Fruit fly (Drosophila melanogaster) whole organism, embryonic: ENCODE measurements around the gene CG34305.

Experiments
- Antp ChIP-seq: fragments of 200-800 bp; sonication (Bioruptor generic); optimal IDR thresholded peaks from 3 replicates; lab custom pipeline; 2016; ENCODE audit warnings: missing biosample characterization, missing genetic modification characterization
- Atf3 ChIP-seq: fragments of 200-800 bp; sonication (Bioruptor generic); optimal IDR thresholded peaks from 3 replicates; lab custom pipeline; 2016; ENCODE audit warnings: missing biosample characterization, missing genetic modification characterization
- C15 ChIP-seq: fragments of 200-800 bp; sonication (Bioruptor generic); IDR thresholded peaks from 3 replicates; pipeline ENCODE4 v1.3.6; 2022; ENCODE audit warnings: missing biosample characterization, missing genetic modification characterization
- CG1024 ChIP-seq: fragments of 200-800 bp; sonication (Bioruptor generic); IDR thresholded peaks from 2 replicates; pipeline ENCODE4 v1.3.6; 2022; ENCODE audit warnings: missing biosample characterization, missing genetic modification characterization
- CG10959 ChIP-seq: fragments of 200-800 bp; sonication (Bioruptor generic); IDR thresholded peaks from 2 replicates; pipeline ENCODE4 v1.3.6; 2022; ENCODE audit warnings: missing biosample characterization, missing genetic modification characterization
- CG11247 ChIP-seq: fragments of 200-800 bp; sonication (Bioruptor generic); IDR thresholded peaks from 2 replicates; pipeline ENCODE4 v1.3.6; 2022; ENCODE audit warnings: missing biosample characterization, missing genetic modification characterization
- CG12299 ChIP-seq: fragments of 200-800 bp; sonication (Bioruptor generic); optimal IDR thresholded peaks from 2 replicates; lab custom pipeline; 2018; ENCODE audit warnings: missing biosample characterization, mild to moderate bottlenecking, missing genetic modification characterization
- CG14014 ChIP-seq: fragments of 200-800 bp; sonication (Bioruptor generic); IDR thresholded peaks from 2 replicates; pipeline ENCODE4 v1.3.6; 2022; ENCODE audit warnings: missing biosample characterization, missing genetic modification characterization
- CG15073 ChIP-seq: fragments of 200-800 bp; sonication (Bioruptor generic); optimal IDR thresholded peaks from 2 replicates; lab custom pipeline; 2016; ENCODE audit warnings: missing biosample characterization, missing genetic modification characterization
- CG15269 ChIP-seq: fragments of 200-800 bp; sonication (Bioruptor generic); optimal IDR thresholded peaks from 2 replicates; lab custom pipeline; 2018; ENCODE audit warnings: missing biosample characterization, mild to moderate bottlenecking, missing genetic modification characterization, moderate library complexity
- CG17186 ChIP-seq: fragments of 200-800 bp; sonication (Bioruptor generic); optimal IDR thresholded peaks from 3 replicates; lab custom pipeline; 2017; ENCODE audit warnings: missing biosample characterization, missing genetic modification reagents, missing genetic modification characterization
- CG17829 ChIP-seq: fragments of 200-800 bp; optimal IDR thresholded peaks from 2 replicates; lab custom pipeline; 2019; ENCODE audit warnings: missing biosample characterization, mild to moderate bottlenecking, missing genetic modification characterization, moderate library complexity
- CG1792 ChIP-seq: fragments of 200-800 bp; sonication (Bioruptor generic); optimal IDR thresholded peaks from 2 replicates; lab custom pipeline; 2016; ENCODE audit warnings: missing biosample characterization, missing genetic modification characterization
- CG2120 ChIP-seq: fragments of 200-800 bp; sonication (Bioruptor generic); optimal IDR thresholded peaks from 3 replicates; lab custom pipeline; 2016; ENCODE audit warnings: missing biosample characterization, missing genetic modification characterization
- CG31365 ChIP-seq: fragments of 200-800 bp; sonication (Bioruptor generic); optimal IDR thresholded peaks from 2 replicates; lab custom pipeline; 2018; ENCODE audit warnings: missing biosample characterization, mild to moderate bottlenecking, missing genetic modification characterization
- CG32532 ChIP-seq: fragments of 200-800 bp; sonication (Bioruptor generic); IDR thresholded peaks from 2 replicates; pipeline ENCODE4 v1.3.6; 2022; ENCODE audit warnings: missing biosample characterization, missing genetic modification characterization
- CG34422 ChIP-seq: fragments of 200-800 bp; sonication (Bioruptor generic); IDR thresholded peaks from 3 replicates; pipeline ENCODE4 v1.3.6; 2022; ENCODE audit warnings: missing biosample characterization, missing genetic modification characterization
- CG42726 ChIP-seq: fragments of 200-800 bp; sonication (Bioruptor generic); IDR thresholded peaks from 2 replicates; pipeline ENCODE4 v1.3.6; 2022; ENCODE audit warnings: missing biosample characterization, missing genetic modification characterization; ENCODE audit not compliant: partially characterized antibody
- CG4820 ChIP-seq: fragments of 200-800 bp; sonication (Bioruptor generic); optimal IDR thresholded peaks from 3 replicates; lab custom pipeline; 2016; ENCODE audit warnings: missing biosample characterization, missing genetic modification characterization
- CG5953 ChIP-seq: fragments of 200-800 bp; sonication (Bioruptor generic); IDR thresholded peaks from 2 replicates; pipeline ENCODE4 v1.3.6; 2022; ENCODE audit warnings: missing biosample characterization, missing genetic modification characterization
- CG6683 ChIP-seq: fragments of 200-800 bp; sonication (Bioruptor generic); optimal IDR thresholded peaks from 2 replicates; lab custom pipeline; 2017; ENCODE audit warnings: missing biosample characterization, mild to moderate bottlenecking, missing genetic modification characterization, missing genetic modification reagents
- CG7987 ChIP-seq: fragments of 200-800 bp; sonication (Bioruptor generic); optimal IDR thresholded peaks from 2 replicates; lab custom pipeline; 2018; ENCODE audit warnings: missing biosample characterization, mild to moderate bottlenecking, missing genetic modification characterization, moderate library complexity
- CG9727 ChIP-seq: fragments of 200-800 bp; sonication (Bioruptor generic); optimal IDR thresholded peaks from 3 replicates; lab custom pipeline; 2017; ENCODE audit warnings: missing biosample characterization, mild to moderate bottlenecking, missing genetic modification characterization
- Deaf1 ChIP-seq: fragments of 200-800 bp; optimal IDR thresholded peaks from 3 replicates; lab custom pipeline; 2019; ENCODE audit warnings: missing biosample characterization, mild to moderate bottlenecking, missing genetic modification characterization, moderate library complexity
- Dll ChIP-seq: fragments of 200-800 bp; sonication (Bioruptor generic); IDR thresholded peaks from 4 replicates; pipeline ENCODE4 v1.3.6; 2022; ENCODE audit warnings: missing biosample characterization, missing genetic modification characterization; ENCODE audit not compliant: partially characterized antibody
- Drgx ChIP-seq: fragments of 200-800 bp; sonication (Bioruptor generic); IDR thresholded peaks from 2 replicates; pipeline ENCODE4 v1.3.6; 2022; ENCODE audit warnings: missing biosample characterization, missing genetic modification characterization
- ERR ChIP-seq: fragments of 200-800 bp; sonication (Bioruptor generic); optimal IDR thresholded peaks from 2 replicates; lab custom pipeline; 2016; ENCODE audit warnings: missing biosample characterization, missing genetic modification characterization
- Hr78 ChIP-seq, 2 experiments: fragments of 200-800 bp in 1 of 2; fragments of >200 bp in 1 of 2; sonication (Bioruptor generic) in 1 of 2; optimal IDR thresholded peaks; 2 replicates each; lab custom pipeline; 2017 to 2019; ENCODE audit warnings: missing biosample characterization in 2 of 2, missing genetic modification characterization in 2 of 2, mild to moderate bottlenecking in 1 of 2, moderate library complexity in 1 of 2
- MESR4 ChIP-seq: fragments of 200-800 bp; sonication (Bioruptor generic); optimal IDR thresholded peaks from 2 replicates; lab custom pipeline; 2018; ENCODE audit warnings: missing biosample characterization, mild to moderate bottlenecking, missing genetic modification characterization, moderate library complexity
- NC2α ChIP-seq: fragments of 200-800 bp; sonication (Bioruptor generic); optimal IDR thresholded peaks from 2 replicates; lab custom pipeline; 2016; ENCODE audit warnings: missing biosample characterization, missing genetic modification characterization
- Nf-YC ChIP-seq: fragments of 200-800 bp; optimal IDR thresholded peaks from 3 replicates; lab custom pipeline; 2019; ENCODE audit warnings: missing biosample characterization, mild to moderate bottlenecking, missing genetic modification characterization, moderate library complexity
- Ravus ChIP-seq: fragments of 200-800 bp; sonication (Bioruptor generic); IDR thresholded peaks from 2 replicates; pipeline ENCODE4 v1.3.6; 2022; ENCODE audit warnings: missing biosample characterization, missing genetic modification characterization
- Spps ChIP-seq: fragments of 200-800 bp; sonication (Bioruptor generic); optimal IDR thresholded peaks from 2 replicates; lab custom pipeline; 2018; ENCODE audit warnings: missing biosample characterization, mild to moderate bottlenecking, missing genetic modification characterization
- Sry-β ChIP-seq: fragments of 200-800 bp; sonication (Bioruptor generic); optimal IDR thresholded peaks from 2 replicates; lab custom pipeline; 2018; ENCODE audit warnings: missing biosample characterization, mild to moderate bottlenecking, missing genetic modification characterization, moderate library complexity
- TFAM ChIP-seq: fragments of 200-800 bp; sonication (Bioruptor generic); optimal IDR thresholded peaks from 2 replicates; lab custom pipeline; 2017; ENCODE audit warnings: missing biosample characterization, missing genetic modification characterization, inconsistent platforms
- ac ChIP-seq: fragments of 200-800 bp; sonication (Bioruptor generic); optimal IDR thresholded peaks from 3 replicates; lab custom pipeline; 2017; ENCODE audit warnings: missing biosample characterization, mild to moderate bottlenecking, missing genetic modification characterization
- az2 ChIP-seq: fragments of 200-800 bp; sonication (Bioruptor generic); optimal IDR thresholded peaks from 3 replicates; lab custom pipeline; 2016; ENCODE audit warnings: missing biosample characterization, missing genetic modification characterization
- bcd ChIP-seq: fragments of 200-800 bp; sonication (Bioruptor generic); optimal IDR thresholded peaks from 2 replicates; lab custom pipeline; 2017; ENCODE audit warnings: missing biosample characterization, mild to moderate bottlenecking, missing genetic modification characterization
- bigmax ChIP-seq: fragments of 200-800 bp; sonication (Bioruptor generic); optimal IDR thresholded peaks from 2 replicates; lab custom pipeline; 2018; ENCODE audit warnings: missing biosample characterization, mild to moderate bottlenecking, missing genetic modification characterization
- eyg ChIP-seq: fragments of 200-800 bp; sonication (Bioruptor generic); optimal IDR thresholded peaks from 3 replicates; lab custom pipeline; 2016; ENCODE audit warnings: missing biosample characterization, missing genetic modification characterization
- fru ChIP-seq: fragments of >200 bp; optimal IDR thresholded peaks from 2 replicates; lab custom pipeline; 2017
- gfzf ChIP-seq: fragments of 200-800 bp; sonication (Bioruptor generic); optimal IDR thresholded peaks from 2 replicates; lab custom pipeline; 2016; ENCODE audit warnings: missing biosample characterization, mild to moderate bottlenecking, missing genetic modification characterization, moderate library complexity
- insv ChIP-seq, 2 experiments: fragments of 200-800 bp; sonication (Bioruptor generic); optimal IDR thresholded peaks; 3 replicates each; lab custom pipeline; 2016 to 2018; ENCODE audit warnings: missing biosample characterization in 2 of 2, missing genetic modification characterization in 2 of 2
- kah ChIP-seq: fragments of 200-800 bp; sonication (Bioruptor generic); optimal IDR thresholded peaks from 2 replicates; lab custom pipeline; 2018; ENCODE audit warnings: missing biosample characterization, mild to moderate bottlenecking, missing genetic modification characterization
- mirr ChIP-seq: fragments of 200-800 bp; sonication (Bioruptor generic); optimal IDR thresholded peaks from 3 replicates; lab custom pipeline; 2018; ENCODE audit warnings: missing biosample characterization, mild to moderate bottlenecking, missing genetic modification characterization
- pita ChIP-seq: fragments of 200-800 bp; sonication (Bioruptor generic); optimal IDR thresholded peaks from 2 replicates; lab custom pipeline; 2017; ENCODE audit warnings: missing biosample characterization, mild to moderate bottlenecking, missing genetic modification characterization
- repo ChIP-seq: fragments of 200-800 bp; sonication (Bioruptor generic); optimal IDR thresholded peaks from 2 replicates; lab custom pipeline; 2016; ENCODE audit warnings: missing biosample characterization, missing genetic modification characterization
- salm ChIP-seq: fragments of 200-800 bp; sonication (Bioruptor generic); optimal IDR thresholded peaks from 2 replicates; lab custom pipeline; 2018; ENCODE audit warnings: missing biosample characterization, mild to moderate bottlenecking, missing genetic modification characterization
- sug ChIP-seq: fragments of 200-800 bp; optimal IDR thresholded peaks from 2 replicates; lab custom pipeline; 2019; ENCODE audit warnings: missing biosample characterization, mild to moderate bottlenecking, missing genetic modification characterization, moderate library complexity
- tgo ChIP-seq: fragments of 200-800 bp; sonication (Bioruptor generic); IDR thresholded peaks from 3 replicates; pipeline ENCODE4 v1.3.6; 2022; ENCODE audit warnings: missing biosample characterization, missing genetic modification characterization
- wor ChIP-seq: fragments of 200-800 bp; sonication (Bioruptor generic); IDR thresholded peaks from 2 replicates; pipeline ENCODE4 v1.3.6; 2022; ENCODE audit warnings: missing biosample characterization, missing genetic modification characterization
- yki ChIP-seq: fragments of >200 bp; optimal IDR thresholded peaks from 3 replicates; lab custom pipeline; 2018

CG34305 gene

DNA sequence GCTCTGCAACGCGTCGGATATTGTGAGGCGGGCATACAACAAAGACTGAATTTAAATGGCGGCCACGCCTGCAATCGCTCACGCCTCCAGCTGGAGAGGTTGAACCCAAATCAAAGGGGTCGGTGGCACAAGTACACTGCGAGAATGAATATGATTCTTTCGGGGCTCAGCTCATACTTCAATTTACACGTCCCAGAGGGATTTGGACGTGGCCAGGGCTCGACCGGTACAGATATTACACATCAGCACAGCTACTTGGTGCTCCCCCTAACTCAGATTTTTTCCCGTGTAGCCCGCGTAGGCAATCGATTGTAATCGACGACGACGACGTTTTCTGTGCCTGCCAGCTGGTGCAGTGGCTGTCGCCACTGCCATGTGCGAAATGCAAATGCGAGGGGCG lies 28.9 kb downstream of the CG34305 start (continued):
- TF ChIP-seq CG17186 (peak; percentile 44), CG1024 (GFP tag; lab: Robert Waterston, UW) (peak; percentile 84), insv (GFP tag; optimal IDR thresholded peaks at IDR 0.05; lab: Kevin White, UChicago) (no peak), mirr (peak; percentile 29), gfzf (GFP tag; lab: Kevin White, UChicago) (no peak), CG7987 (GFP tag; lab: Kevin White, UChicago) (peak; percentile 46), CG15073 (GFP tag; lab: Kevin White, UChicago) (peak; percentile 10), Hr78 (GFP tag; optimal IDR thresholded peaks at IDR 0.05; lab: Kevin White, UChicago) (peak in 1 of 2 experiments; percentile 78), TFAM (GFP tag; lab: Kevin White, UChicago) (peak; percentile 14), Nf-YC (tag; lab: Kevin White, UChicago) (peak; percentile 27), Spps (tag; lab: Kevin White, UChicago) (peak; percentile 3), yki (lab: Kevin White, UChicago) (no peak), Deaf1 (peak; percentile 9), CG2120 (GFP tag; lab: Kevin White, UChicago) (peak; percentile 60), tgo (GFP tag; lab: Robert Waterston, UW) (peak; percentile 90), Sry-β (GFP tag; lab: Kevin White, UChicago) (no peak), CG9727 (GFP tag; lab: Kevin White, UChicago) (peak; percentile 47), Drgx (GFP tag; lab: Robert Waterston, UW) (peak; percentile 94), CG15269 (tag; lab: Kevin White, UChicago) (peak; percentile 84), Antp (GFP tag; lab: Kevin White, UChicago) (peak; percentile 89), salm (tag; lab: Kevin White, UChicago) (peak; percentile 60), sug (peak; percentile 23), CG6683 (GFP tag; lab: Kevin White, UChicago) (no peak), ac (GFP tag; lab: Kevin White, UChicago) (no peak), fru (lab: Kevin White, UChicago) (no peak), wor (GFP tag; lab: Robert Waterston, UW) (peak; percentile 80), CG32532 (GFP tag; lab: Robert Waterston, UW) (peak; percentile 79), bigmax (no peak), CG14014 (GFP tag; lab: Robert Waterston, UW) (peak; percentile 86), CG17829 (peak; percentile 73), CG42726 (no peak), ERR (peak; percentile 13), C15 (peak; percentile 45; the same call in 1 of the 3 replicates), bcd (GFP tag; lab: Kevin White, UChicago) (peak; percentile 76), Atf3 (peak; percentile 63), CG34422 (peak; percentile 90), az2 (GFP tag; lab: Kevin White, UChicago) (peak; percentile 71), CG11247 (GFP tag; lab: Robert Waterston, UW) (peak; percentile 83), MESR4 (GFP tag; lab: Kevin White, UChicago) (no peak), Ravus (no peak), Dll (GFP tag; lab: Robert Waterston, UW) (no peak), CG4820 (GFP tag; lab: Kevin White, UChicago) (peak; percentile 80), CG12299 (no peak), CG5953 (GFP tag; lab: Robert Waterston, UW) (peak; percentile 88), CG1792 (GFP tag; lab: Kevin White, UChicago) (peak; percentile 46), kah (GFP tag; lab: Kevin White, UChicago) (peak; percentile 56), repo (GFP tag; lab: Kevin White, UChicago) (peak; percentile 67), CG31365 (peak; percentile 31), NC2α (peak; percentile 34), eyg (GFP tag; lab: Kevin White, UChicago) (peak; percentile 40), pita (no peak), CG10959 (GFP tag; lab: Robert Waterston, UW) (peak; percentile 74)
